Worm (Caenorhabditis elegans) whole organism, early embryonic: ENCODE data around the gene F14D7.18.

Experiments used
- B0310.2 ChIP-seq: sonication (generic microtip); optimal IDR thresholded peaks from 2 replicates; lab custom pipeline; 2016; ENCODE audit warnings: mild to moderate bottlenecking, missing genetic modification characterization, missing compliant biosample characterization
- F13C5.2 ChIP-seq: sonication (generic microtip); optimal IDR thresholded peaks from 2 replicates; lab custom pipeline; 2017; ENCODE audit warnings: mild to moderate bottlenecking, missing genetic modification characterization, inconsistent platforms, missing compliant biosample characterization
- aly-1 ChIP-seq: sonication (generic microtip); optimal IDR thresholded peaks from 2 replicates; lab custom pipeline; 2016; ENCODE audit warnings: missing genetic modification characterization, missing compliant biosample characterization
- ama-1 ChIP-seq: fragments of 150-350 bp; optimal IDR thresholded peaks from 2 replicates; lab custom pipeline; 2014
- ceh-36 ChIP-seq: sonication (generic microtip); optimal IDR thresholded peaks from 2 replicates; lab custom pipeline; 2016; ENCODE audit warnings: missing genetic modification characterization, inconsistent platforms, missing compliant biosample characterization
- ets-7 ChIP-seq: sonication (generic microtip); optimal IDR thresholded peaks from 2 replicates; lab custom pipeline; 2016; ENCODE audit warnings: missing genotype, missing genetic modification characterization, missing compliant biosample characterization
- flt-1 ChIP-seq: fragments of 200-800 bp; sonication (Bioruptor generic); IDR thresholded peaks from 2 replicates; pipeline ENCODE4 v1.3.6; 2022; ENCODE audit warnings: missing genetic modification characterization, missing compliant biosample characterization
- hmg-4 ChIP-seq: fragments of 200-800 bp; sonication (Bioruptor generic); optimal IDR thresholded peaks from 2 replicates; lab custom pipeline; 2018; ENCODE audit warnings: mild to moderate bottlenecking, missing genetic modification characterization, missing compliant biosample characterization
- hnd-1 ChIP-seq: sonication (generic microtip); optimal IDR thresholded peaks from 2 replicates; lab custom pipeline; 2016; ENCODE audit warnings: missing genetic modification characterization, missing compliant biosample characterization
- pes-1 ChIP-seq: fragments of 200-800 bp; sonication (Bioruptor generic); IDR thresholded peaks from 2 replicates; pipeline ENCODE4 v1.3.6; 2022; ENCODE audit warnings: missing genetic modification reagents, missing genetic modification characterization, missing compliant biosample characterization
- scrt-1 ChIP-seq: fragments of 200-800 bp; sonication (Bioruptor generic); IDR thresholded peaks from 2 replicates; pipeline ENCODE4 v1.3.6; 2022; ENCODE audit warnings: missing genetic modification characterization, missing compliant biosample characterization
- tbx-11 ChIP-seq: fragments of 200-800 bp; sonication (Bioruptor generic); IDR thresholded peaks from 2 replicates; pipeline ENCODE4 v1.3.6; 2022; ENCODE audit warnings: missing genetic modification characterization, missing compliant biosample characterization
- tbx-37 ChIP-seq: fragments of 200-800 bp; sonication (Bioruptor generic); conservative IDR thresholded peaks from 2 replicates; pipeline ENCODE4 v1.3.6; 2022; ENCODE audit warnings: missing genetic modification reagents, missing genetic modification characterization, missing compliant biosample characterization
- tra-4 ChIP-seq: sonication (generic microtip); optimal IDR thresholded peaks from 2 replicates; lab custom pipeline; 2017; ENCODE audit warnings: missing genetic modification characterization, missing compliant biosample characterization

ce11 chrV:14267326-14267942 is 23.1 kb downstream of the F14D7.18 start:
- TF ChIP-seq aly-1 (tag; lab: Kevin White, UChicago) = no peak
- TF ChIP-seq ama-1 (lab: Kevin White, UChicago) = no peak
- TF ChIP-seq tbx-37 = no peak
- TF ChIP-seq flt-1 (GFP tag; lab: Robert Waterston, UW) = no peak
- no peak for TF ChIP-seq B0310.2 (tag; lab: Kevin White, UChicago)
- no peak for TF ChIP-seq ceh-36 (tag; lab: Kevin White, UChicago)
- TF ChIP-seq hnd-1 (tag; lab: Kevin White, UChicago) = no peak
- no peak for TF ChIP-seq tra-4 (tag; lab: Kevin White, UChicago)
- TF ChIP-seq F13C5.2 (tag; lab: Kevin White, UChicago) = no peak
- no peak for TF ChIP-seq hmg-4
- no peak for TF ChIP-seq ets-7
- TF ChIP-seq scrt-1 (GFP tag; lab: Robert Waterston, UW) = no peak
- no peak for TF ChIP-seq tbx-11 (GFP tag; lab: Robert Waterston, UW)
- no peak for TF ChIP-seq pes-1
